Fruit fly (Drosophila melanogaster) whole organism, prepupa: ENCODE results near the gene Nlp.
A peak's percentile ranks its signal among the peaks of the same experiment; 100 is the strongest.

ENCODE experiments used
- Blimp-1 ChIP-seq: fragments of 200-800 bp; sonication (Bioruptor generic); optimal IDR thresholded peaks from 3 replicates; lab custom pipeline; 2017; ENCODE audit warnings: missing biosample characterization, missing genetic modification characterization, mild to moderate bottlenecking, moderate library complexity, missing genetic modification reagents
- CG10669 ChIP-seq: fragments of 200-800 bp; sonication (Bioruptor generic); optimal IDR thresholded peaks from 3 replicates; lab custom pipeline; 2018; ENCODE audit warnings: missing biosample characterization, mild to moderate bottlenecking, missing genetic modification characterization, moderate library complexity
- CG11762 ChIP-seq: fragments of 200-800 bp; sonication (Bioruptor generic); optimal IDR thresholded peaks from 3 replicates; lab custom pipeline; 2016; ENCODE audit warnings: missing biosample characterization, missing genetic modification characterization; ENCODE audit not compliant: insufficient read depth
- CG11902 ChIP-seq: fragments of 200-800 bp; sonication (Bioruptor generic); optimal IDR thresholded peaks from 3 replicates; lab custom pipeline; 2016; ENCODE audit warnings: missing biosample characterization, missing genetic modification characterization
- CG15336 ChIP-seq: fragments of 200-800 bp; sonication (Bioruptor generic); IDR thresholded peaks from 2 replicates; pipeline ENCODE4 v1.3.6; 2022; ENCODE audit warnings: missing biosample characterization, missing genetic modification characterization
- CG1621 ChIP-seq: fragments of 200-800 bp; sonication (Bioruptor generic); optimal IDR thresholded peaks from 3 replicates; lab custom pipeline; 2018; ENCODE audit warnings: missing biosample characterization, mild to moderate bottlenecking, missing genetic modification characterization
- CG16779 ChIP-seq: fragments of 200-800 bp; sonication (Bioruptor generic); optimal IDR thresholded peaks from 3 replicates; lab custom pipeline; 2017; ENCODE audit warnings: missing biosample characterization, mild to moderate bottlenecking, missing genetic modification characterization
- CG32006 ChIP-seq: fragments of 200-800 bp; sonication (Bioruptor generic); optimal IDR thresholded peaks from 3 replicates; lab custom pipeline; 2017; ENCODE audit warnings: missing biosample characterization, mild to moderate bottlenecking, missing genetic modification characterization
- CG34406 ChIP-seq: fragments of 200-800 bp; sonication (Bioruptor generic); optimal IDR thresholded peaks from 3 replicates; lab custom pipeline; 2016; ENCODE audit warnings: missing biosample characterization, missing genetic modification characterization
- CG3919 ChIP-seq: fragments of 200-800 bp; sonication (Bioruptor generic); optimal IDR thresholded peaks from 3 replicates; lab custom pipeline; 2016; ENCODE audit warnings: missing biosample characterization, missing genetic modification characterization
- CG4318 ChIP-seq: fragments of 200-800 bp; sonication (Bioruptor generic); optimal IDR thresholded peaks from 3 replicates; lab custom pipeline; 2017; ENCODE audit warnings: missing biosample characterization, mild to moderate bottlenecking, missing genetic modification characterization
- CG6276 ChIP-seq: fragments of 200-800 bp; sonication (Bioruptor generic); optimal IDR thresholded peaks from 2 replicates; lab custom pipeline; 2017; ENCODE audit warnings: missing biosample characterization, mild to moderate bottlenecking, missing genetic modification characterization
- CG6792 ChIP-seq: fragments of 200-800 bp; sonication (Bioruptor generic); optimal IDR thresholded peaks from 3 replicates; lab custom pipeline; 2016; ENCODE audit warnings: missing biosample characterization, missing genetic modification characterization
- CG6808 ChIP-seq: fragments of 200-800 bp; sonication (Bioruptor generic); optimal IDR thresholded peaks from 3 replicates; lab custom pipeline; 2017; ENCODE audit warnings: missing biosample characterization, missing genetic modification characterization, mild to moderate bottlenecking, moderate library complexity, missing genetic modification reagents
- CG6854 ChIP-seq: fragments of 200-800 bp; sonication (Bioruptor generic); optimal IDR thresholded peaks from 2 replicates; lab custom pipeline; 2017; ENCODE audit warnings: missing biosample characterization, mild to moderate bottlenecking, missing genetic modification characterization
- CG7368 ChIP-seq: fragments of 200-800 bp; sonication (Bioruptor generic); optimal IDR thresholded peaks from 3 replicates; lab custom pipeline; 2016; ENCODE audit warnings: missing biosample characterization, missing genetic modification characterization
- CG8319 ChIP-seq: fragments of 200-800 bp; sonication (Bioruptor generic); optimal IDR thresholded peaks from 3 replicates; lab custom pipeline; 2016; ENCODE audit warnings: missing biosample characterization, missing genetic modification characterization
- CG8632 ChIP-seq: fragments of 200-800 bp; sonication (Bioruptor generic); optimal IDR thresholded peaks from 3 replicates; lab custom pipeline; 2016; ENCODE audit warnings: missing biosample characterization, missing genetic modification characterization
- CG9139 ChIP-seq: fragments of 200-800 bp; sonication (Bioruptor generic); optimal IDR thresholded peaks from 3 replicates; lab custom pipeline; 2017; ENCODE audit warnings: missing biosample characterization, mild to moderate bottlenecking, missing genetic modification characterization
- Eip75B ChIP-seq: fragments of 200-800 bp; sonication (Bioruptor generic); optimal IDR thresholded peaks from 3 replicates; lab custom pipeline; 2016; ENCODE audit warnings: missing biosample characterization, missing genetic modification characterization
- Eip78C ChIP-seq: fragments of 200-800 bp; sonication (Bioruptor generic); peaks from one replicate; lab custom pipeline; 2016; ENCODE audit warnings: missing biosample characterization, missing genetic modification characterization
- Eip93F ChIP-seq: fragments of 200-800 bp; sonication (Bioruptor generic); optimal IDR thresholded peaks from 2 replicates; lab custom pipeline; 2016; ENCODE audit warnings: missing biosample characterization, mild to moderate bottlenecking, missing genetic modification characterization
- Ets21C ChIP-seq: fragments of 200-800 bp; sonication (Bioruptor generic); optimal IDR thresholded peaks from 3 replicates; lab custom pipeline; 2016; ENCODE audit warnings: missing biosample characterization, missing genetic modification characterization
- Gug ChIP-seq: fragments of 200-800 bp; sonication (Bioruptor generic); IDR thresholded peaks from 2 replicates; pipeline ENCODE4 v1.3.6; 2022; ENCODE audit warnings: missing biosample characterization, missing genetic modification characterization
- Hr38 ChIP-seq: sonication (Bioruptor generic); optimal IDR thresholded peaks from 2 replicates; lab custom pipeline; 2016; ENCODE audit warnings: missing biosample characterization, missing genetic modification characterization
- Hr4 ChIP-seq: fragments of 200-800 bp; sonication (Bioruptor generic); optimal IDR thresholded peaks from 3 replicates; lab custom pipeline; 2016; ENCODE audit warnings: missing biosample characterization, missing genetic modification characterization
- Lpt ChIP-seq: fragments of 200-800 bp; sonication (Bioruptor generic); optimal IDR thresholded peaks from 3 replicates; lab custom pipeline; 2016; ENCODE audit warnings: missing biosample characterization, missing genetic modification characterization
- Met ChIP-seq: fragments of 200-800 bp; sonication (Bioruptor generic); optimal IDR thresholded peaks from 3 replicates; lab custom pipeline; 2016; ENCODE audit warnings: missing biosample characterization, missing genetic modification characterization
- OdsH ChIP-seq: fragments of 200-800 bp; sonication (Bioruptor generic); optimal IDR thresholded peaks from 3 replicates; lab custom pipeline; 2016; ENCODE audit warnings: missing biosample characterization, missing genetic modification characterization
- Smox ChIP-seq: fragments of 200-800 bp; sonication (Bioruptor generic); optimal IDR thresholded peaks from 3 replicates; lab custom pipeline; 2016; ENCODE audit warnings: missing biosample characterization, missing genetic modification characterization
- Sox102F ChIP-seq: fragments of 200-800 bp; sonication (Bioruptor generic); optimal IDR thresholded peaks from 2 replicates; lab custom pipeline; 2016; ENCODE audit warnings: missing biosample characterization, mild to moderate bottlenecking, missing genetic modification characterization
- Sox14 ChIP-seq: fragments of 200-800 bp; sonication (Bioruptor generic); optimal IDR thresholded peaks from 3 replicates; lab custom pipeline; 2016; ENCODE audit warnings: missing biosample characterization, missing genetic modification characterization
- Sox15 ChIP-seq: fragments of 200-800 bp; sonication (Bioruptor generic); optimal IDR thresholded peaks from 3 replicates; lab custom pipeline; 2016; ENCODE audit warnings: missing biosample characterization, missing genetic modification characterization
- achi ChIP-seq: fragments of 200-800 bp; sonication (Bioruptor generic); optimal IDR thresholded peaks from 3 replicates; lab custom pipeline; 2016; ENCODE audit warnings: missing biosample characterization, missing genetic modification characterization
- acj6 ChIP-seq: fragments of 200-800 bp; sonication (Bioruptor generic); optimal IDR thresholded peaks from 3 replicates; lab custom pipeline; 2016; ENCODE audit warnings: missing biosample characterization, missing genetic modification characterization
- dsx ChIP-seq: fragments of 200-800 bp; optimal IDR thresholded peaks from 3 replicates; lab custom pipeline; 2019; ENCODE audit warnings: missing biosample characterization, mild to moderate bottlenecking, missing genetic modification characterization, moderate library complexity; ENCODE audit not compliant: poor library complexity, severe bottlenecking
- fd59A ChIP-seq: fragments of 200-800 bp; sonication (Bioruptor generic); optimal IDR thresholded peaks from 2 replicates; lab custom pipeline; 2017; ENCODE audit warnings: missing biosample characterization, mild to moderate bottlenecking, missing genetic modification characterization, missing genetic modification reagents
- fd85E ChIP-seq: fragments of 200-800 bp; sonication (Bioruptor generic); optimal IDR thresholded peaks from 3 replicates; lab custom pipeline; 2016; ENCODE audit warnings: missing biosample characterization, missing genetic modification characterization
- fkh ChIP-seq: fragments of 200-800 bp; sonication (Bioruptor generic); optimal IDR thresholded peaks from 3 replicates; lab custom pipeline; 2017; ENCODE audit warnings: missing biosample characterization, mild to moderate bottlenecking, missing genetic modification characterization, moderate library complexity
- lz ChIP-seq: fragments of 200-800 bp; sonication (Bioruptor generic); optimal IDR thresholded peaks from 3 replicates; lab custom pipeline; 2016; ENCODE audit warnings: missing biosample characterization, missing genetic modification characterization
- net ChIP-seq: fragments of 200-800 bp; sonication (Bioruptor generic); optimal IDR thresholded peaks from 3 replicates; lab custom pipeline; 2016; ENCODE audit warnings: missing biosample characterization, missing genetic modification characterization
- pdm3 ChIP-seq: fragments of 200-800 bp; sonication (Bioruptor generic); optimal IDR thresholded peaks from 3 replicates; lab custom pipeline; 2016; ENCODE audit warnings: missing biosample characterization, missing genetic modification characterization
- salr ChIP-seq, 2 experiments: fragments of 200-800 bp; sonication (Bioruptor generic); optimal IDR thresholded peaks; 3 replicates each; lab custom pipeline; 2016 to 2018; ENCODE audit warnings: missing biosample characterization in 2 of 2, missing genetic modification characterization in 2 of 2, mild to moderate bottlenecking in 1 of 2
- ss ChIP-seq, 2 experiments: fragments of 200-800 bp; sonication (Bioruptor generic); optimal IDR thresholded peaks; 2 replicates in 1 of 2; 3 replicates in 1 of 2; lab custom pipeline; 2017 to 2018; ENCODE audit warnings: mild to moderate bottlenecking in 2 of 2, missing biosample characterization in 2 of 2, missing genetic modification characterization in 2 of 2, moderate library complexity in 1 of 2
- topi ChIP-seq: fragments of 200-800 bp; sonication (Bioruptor generic); optimal IDR thresholded peaks from 3 replicates; lab custom pipeline; 2016; ENCODE audit warnings: missing biosample characterization, missing genetic modification characterization

The Nlp gene

DNA sequence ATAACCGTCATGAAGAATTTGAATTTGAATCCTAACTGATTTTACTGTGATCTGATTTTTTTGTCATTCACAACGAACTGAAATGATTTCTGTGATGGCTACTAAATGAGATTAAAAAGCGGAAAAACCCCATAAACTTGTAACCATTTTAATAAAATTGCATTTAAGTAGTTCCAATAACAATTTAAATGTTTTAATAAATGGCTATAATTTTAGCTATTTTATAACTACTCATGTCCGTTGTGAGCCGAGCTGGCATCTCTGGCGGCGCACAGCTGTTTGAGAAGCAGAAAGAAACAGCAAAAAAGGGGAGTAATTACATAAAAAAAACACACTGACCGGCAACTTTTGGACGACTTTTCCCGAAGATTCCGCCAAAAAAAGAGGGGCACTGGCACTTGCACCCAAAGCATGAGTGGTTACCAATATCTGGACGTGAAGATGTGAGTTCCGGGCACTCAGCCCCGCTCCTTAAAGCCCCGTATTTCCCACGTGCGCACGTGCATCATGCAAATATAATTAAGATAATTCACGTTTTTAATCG, 52.1 kb downstream of the Nlp start, which contains the start of the genes CG7950 and Rpp14a (continued):
- TF ChIP-seq CG9139 (no peak), Eip75B (GFP tag; lab: Kevin White, UChicago) (peak; percentile 86), CG34406 (GFP tag; lab: Kevin White, UChicago) (peak; percentile 80), CG8632 (peak; percentile 78), CG11762 (GFP tag; lab: Kevin White, UChicago) (peak; percentile 28), fkh (GFP tag; lab: Kevin White, UChicago) (no peak), CG11902 (peak; percentile 62), net (peak; percentile 84), CG3919 (GFP tag; lab: Kevin White, UChicago) (peak; percentile 85), CG6854 (GFP tag; lab: Kevin White, UChicago) (no peak), CG10669 (GFP tag; lab: Kevin White, UChicago) (peak; percentile 76), Ets21C (peak; percentile 84), CG16779 (tag; lab: Kevin White, UChicago) (peak; percentile 61), CG8319 (GFP tag; lab: Kevin White, UChicago) (peak; percentile 60), achi (peak; percentile 86), Sox15 (GFP tag; lab: Kevin White, UChicago) (peak; percentile 63), dsx (GFP tag; lab: Kevin White, UChicago) (peak; percentile 71), OdsH (GFP tag; lab: Kevin White, UChicago) (peak; percentile 89), CG15336 (GFP tag; lab: Robert Waterston, UW) (peak; percentile 75), fd59A (peak; percentile 53)

DNA sequence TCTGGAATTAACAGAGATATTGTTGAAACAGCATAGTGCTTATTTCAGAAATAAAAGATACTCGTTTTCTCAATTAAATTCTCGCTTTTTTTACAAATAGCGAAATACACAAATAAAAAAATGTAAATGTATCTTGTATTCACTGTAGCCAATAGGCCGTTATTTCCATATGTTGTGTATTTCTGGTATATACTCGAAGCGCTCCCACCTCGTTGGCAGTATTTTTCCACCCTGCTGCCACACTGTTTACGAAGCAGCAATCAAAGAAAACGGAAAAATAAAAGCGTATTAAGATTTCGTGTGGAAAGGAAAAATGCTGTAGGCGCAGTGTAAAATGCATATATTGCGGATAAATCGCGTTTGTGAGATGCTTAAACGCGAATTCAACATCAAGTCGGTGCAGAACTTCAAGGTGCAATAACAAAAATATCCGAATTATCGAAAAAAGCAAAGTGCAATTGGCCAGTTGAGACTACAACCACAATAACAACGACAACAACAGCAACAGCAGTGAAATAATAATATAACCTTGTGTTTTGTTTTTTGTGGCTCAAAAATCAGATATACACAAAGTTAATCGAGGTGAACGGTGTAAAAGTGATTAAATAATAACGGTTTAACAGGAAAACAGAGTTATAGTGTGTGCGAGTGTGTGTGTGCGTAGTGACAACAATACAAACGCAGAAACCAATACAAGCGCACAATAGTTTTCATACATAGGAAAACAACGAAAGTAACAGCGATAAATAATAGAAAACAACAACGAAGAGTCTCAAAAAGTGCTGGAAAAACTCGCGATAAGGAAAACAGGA, 53.7 kb downstream of the Nlp start, which contains the start of gene sima:
Gene sima (plus strand): TSS at position 255 of the 812 bp plus-strand sequence.
- TF ChIP-seq CG10669 (GFP tag; lab: Kevin White, UChicago) (no peak), Gug (GFP tag; lab: Robert Waterston, UW) (0 out of 2 replicates have a peak, but pooled peaks have one; percentile 23), Eip93F (GFP tag; lab: Kevin White, UChicago) (no peak), ss (GFP tag; optimal IDR thresholded peaks at IDR 0.05; lab: Kevin White, UChicago) (peak; percentile 31 to 41), Hr38 (GFP tag; lab: Kevin White, UChicago) (no peak), CG8319 (GFP tag; lab: Kevin White, UChicago) (no peak), lz (GFP tag; lab: Kevin White, UChicago) (peak; percentile 41), topi (GFP tag; lab: Kevin White, UChicago) (peak; percentile 35), Eip75B (GFP tag; lab: Kevin White, UChicago) (no peak), CG6792 (GFP tag; lab: Kevin White, UChicago) (no peak), acj6 (GFP tag; lab: Kevin White, UChicago) (peak; percentile 6), CG9139 (peak; percentile 28), CG15336 (GFP tag; lab: Robert Waterston, UW) (peak; percentile 46; the same call in 1 of the 2 replicates), CG3919 (GFP tag; lab: Kevin White, UChicago) (peak; percentile 41), OdsH (GFP tag; lab: Kevin White, UChicago) (peak; percentile 43), CG4318 (GFP tag; lab: Kevin White, UChicago) (no peak), Sox14 (GFP tag; lab: Kevin White, UChicago) (peak; percentile 6), CG6276 (GFP tag; lab: Kevin White, UChicago) (peak; percentile 14), Smox (GFP tag; lab: Kevin White, UChicago) (peak; percentile 7), CG34406 (GFP tag; lab: Kevin White, UChicago) (peak; percentile 3), CG32006 (GFP tag; lab: Kevin White, UChicago) (peak; percentile 9), CG11902 (no peak), CG6808 (GFP tag; lab: Kevin White, UChicago) (peak; percentile 21), CG1621 (tag; lab: Kevin White, UChicago) (no peak), Eip78C (GFP tag; lab: Kevin White, UChicago) (peak; percentile 77), salr (GFP tag; optimal IDR thresholded peaks at IDR 0.05; lab: Kevin White, UChicago) (no peak), fd85E (no peak), Lpt (GFP tag; lab: Kevin White, UChicago) (no peak), Hr4 (peak; percentile 5), Blimp-1 (GFP tag; lab: Kevin White, UChicago) (peak; percentile 1), fd59A (no peak), fkh (GFP tag; lab: Kevin White, UChicago) (peak; percentile 10), CG8632 (no peak), CG7368 (GFP tag; lab: Kevin White, UChicago) (peak; percentile 11), Sox102F (no peak), Met (GFP tag; lab: Kevin White, UChicago) (peak; percentile 13), CG11762 (GFP tag; lab: Kevin White, UChicago) (no peak), pdm3 (peak; percentile 42)
